Worm (Caenorhabditis elegans) whole organism, young adult: ENCODE measurements around the gene acbp-4.
A peak's percentile ranks its signal among the peaks of the same experiment; 100 is the strongest.

Experiments used
- F33H1.4 ChIP-seq: fragments of 200-800 bp; sonication (Bioruptor generic); IDR thresholded peaks from 2 replicates; pipeline ENCODE4 v1.3.6; 2022; ENCODE audit warnings: missing genetic modification reagents, missing genetic modification characterization, missing compliant biosample characterization
- F37B4.10 ChIP-seq: fragments of 200-800 bp; sonication (Bioruptor generic); IDR thresholded peaks from 2 replicates; pipeline ENCODE4 v1.3.6; 2022; ENCODE audit warnings: missing genetic modification characterization, missing compliant biosample characterization
- K12H6.12 ChIP-seq: fragments of 200-800 bp; sonication (Bioruptor generic); optimal IDR thresholded peaks from 2 replicates; lab custom pipeline; 2018; ENCODE audit warnings: mild to moderate bottlenecking, missing genetic modification characterization, missing compliant biosample characterization
- Y53F4B.3 ChIP-seq: fragments of 200-800 bp; sonication (Bioruptor generic); IDR thresholded peaks from 2 replicates; pipeline ENCODE4 v1.3.6; 2022; ENCODE audit warnings: missing genetic modification reagents, missing genetic modification characterization, missing compliant biosample characterization
- Y53G8AR.9 ChIP-seq: fragments of 200-800 bp; sonication (Bioruptor generic); conservative IDR thresholded peaks from 2 replicates; pipeline ENCODE4 v1.3.6; 2022; ENCODE audit warnings: missing genetic modification reagents, missing genetic modification characterization, missing compliant biosample characterization
- Y56A3A.18 ChIP-seq: fragments of 200-800 bp; sonication (Bioruptor generic); IDR thresholded peaks from 2 replicates; pipeline ENCODE4 v1.3.6; 2022; ENCODE audit warnings: missing genetic modification reagents, missing genetic modification characterization, missing compliant biosample characterization
- atf-7 ChIP-seq: sonication (generic microtip); optimal IDR thresholded peaks from 2 replicates; lab custom pipeline; 2017; ENCODE audit warnings: mild to moderate bottlenecking, missing genetic modification characterization, missing compliant biosample characterization
- attf-3 ChIP-seq: fragments of 200-800 bp; sonication (Bioruptor generic); conservative IDR thresholded peaks from 2 replicates; pipeline ENCODE4 v1.3.6; 2022; ENCODE audit warnings: missing genetic modification reagents, missing genetic modification characterization, missing compliant biosample characterization
- attf-5 ChIP-seq: fragments of 200-800 bp; sonication (Bioruptor generic); optimal IDR thresholded peaks from 2 replicates; lab custom pipeline; 2018; ENCODE audit warnings: mild to moderate bottlenecking, missing genetic modification characterization, missing compliant biosample characterization
- cebp-1 ChIP-seq, 2 experiments: fragments of 200-800 bp in 1 of 2; sonication (Bioruptor generic) in 1 of 2; sonication (generic microtip) in 1 of 2; IDR thresholded peaks in 1 of 2; optimal IDR thresholded peaks in 1 of 2; 2 replicates each; pipeline versions ENCODE4 v1.3.6 to Lab custom; 2017 to 2022; ENCODE audit warnings: missing compliant biosample characterization in 2 of 2, missing genetic modification characterization in 2 of 2, mild to moderate bottlenecking in 1 of 2, missing genetic modification reagents in 1 of 2, moderate library complexity in 1 of 2
- ceh-27 ChIP-seq: fragments of 200-800 bp; sonication (Bioruptor generic); optimal IDR thresholded peaks from 2 replicates; lab custom pipeline; 2018; ENCODE audit warnings: mild to moderate bottlenecking, missing genetic modification characterization, moderate library complexity, missing compliant biosample characterization
- chd-7 ChIP-seq: sonication (generic microtip); optimal IDR thresholded peaks from 2 replicates; lab custom pipeline; 2016; ENCODE audit warnings: mild to moderate bottlenecking, missing genetic modification characterization, moderate library complexity, missing compliant biosample characterization
- dox-1 ChIP-seq: fragments of 200-800 bp; sonication (Bioruptor generic); IDR thresholded peaks from 2 replicates; pipeline ENCODE4 v1.3.6; 2022; ENCODE audit warnings: missing genetic modification reagents, missing genetic modification characterization, missing compliant biosample characterization
- ets-4 ChIP-seq: fragments of 200-800 bp; sonication (Bioruptor generic); optimal IDR thresholded peaks from 2 replicates; lab custom pipeline; 2018; ENCODE audit warnings: mild to moderate bottlenecking, missing genetic modification characterization, missing compliant biosample characterization
- gei-17 ChIP-seq: fragments of 200-800 bp; sonication (Bioruptor generic); optimal IDR thresholded peaks from 2 replicates; lab custom pipeline; 2018; ENCODE audit warnings: mild to moderate bottlenecking, missing genetic modification characterization, missing compliant biosample characterization
- hmg-1.2 ChIP-seq: fragments of 200-800 bp; sonication (Bioruptor generic); IDR thresholded peaks from 2 replicates; pipeline ENCODE4 v1.3.6; 2022; ENCODE audit warnings: missing genetic modification reagents, missing genetic modification characterization, missing compliant biosample characterization
- let-526 ChIP-seq: fragments of 200-800 bp; sonication (Bioruptor generic); IDR thresholded peaks from 2 replicates; pipeline ENCODE4 v1.3.6; 2022; ENCODE audit warnings: missing genetic modification reagents, missing genetic modification characterization, missing compliant biosample characterization
- lin-26 ChIP-seq: fragments of 200-800 bp; sonication (Bioruptor generic); IDR thresholded peaks from 2 replicates; pipeline ENCODE4 v1.3.6; 2022; ENCODE audit warnings: missing genetic modification reagents, missing genetic modification characterization, missing compliant biosample characterization
- lin-54 ChIP-seq: fragments of 200-800 bp; sonication (Bioruptor generic); optimal IDR thresholded peaks from 2 replicates; lab custom pipeline; 2018; ENCODE audit warnings: mild to moderate bottlenecking, missing genetic modification characterization, missing compliant biosample characterization
- lir-1 ChIP-seq: fragments of 200-800 bp; sonication (Bioruptor generic); conservative IDR thresholded peaks from 2 replicates; pipeline ENCODE4 v1.3.6; 2022; ENCODE audit warnings: missing genetic modification reagents, missing genetic modification characterization, missing compliant biosample characterization
- lsl-1 ChIP-seq: fragments of 200-800 bp; sonication (Bioruptor generic); optimal IDR thresholded peaks from 2 replicates; lab custom pipeline; 2018; ENCODE audit warnings: mild to moderate bottlenecking, missing genetic modification characterization, moderate library complexity, missing compliant biosample characterization
- madf-6 ChIP-seq: fragments of 200-800 bp; sonication (Bioruptor generic); IDR thresholded peaks from 2 replicates; pipeline ENCODE4 v1.3.6; 2022; ENCODE audit warnings: missing genetic modification reagents, missing genetic modification characterization, missing compliant biosample characterization
- mcd-1 ChIP-seq: fragments of 200-800 bp; sonication (Bioruptor generic); IDR thresholded peaks from 2 replicates; pipeline ENCODE4 v1.3.6; 2022; ENCODE audit warnings: missing genetic modification reagents, missing genetic modification characterization, missing compliant biosample characterization
- nfyb-1 ChIP-seq: fragments of 200-800 bp; sonication (Bioruptor generic); IDR thresholded peaks from 2 replicates; pipeline ENCODE4 v1.3.6; 2022; ENCODE audit warnings: missing genetic modification reagents, missing genetic modification characterization, missing compliant biosample characterization
- nhr-80 ChIP-seq: sonication (generic microtip); optimal IDR thresholded peaks from 2 replicates; lab custom pipeline; 2016; ENCODE audit warnings: missing genetic modification characterization, missing compliant biosample characterization
- nhr-90 ChIP-seq: sonication (generic microtip); optimal IDR thresholded peaks from 2 replicates; lab custom pipeline; 2016; ENCODE audit warnings: missing genotype, mild to moderate bottlenecking, missing genetic modification characterization, missing compliant biosample characterization
- pbrm-1 ChIP-seq: fragments of 200-800 bp; sonication (Bioruptor generic); IDR thresholded peaks from 2 replicates; pipeline ENCODE4 v1.3.6; 2022; ENCODE audit warnings: missing genetic modification reagents, missing genetic modification characterization, missing compliant biosample characterization
- rpc-1 ChIP-seq, 2 experiments: fragments of 150-350 bp in 1 of 2; sonication (generic microtip) in 1 of 2; optimal IDR thresholded peaks; 2 replicates each; lab custom pipeline; 2014 to 2018; ENCODE audit warnings: missing biosample characterization in 1 of 2, missing genetic modification characterization in 1 of 2, missing genetic modification reagents in 1 of 2, missing genotype in 1 of 2
- snpc-1.1 ChIP-seq: sonication (generic microtip); optimal IDR thresholded peaks from 2 replicates; lab custom pipeline; 2017; ENCODE audit warnings: missing genetic modification characterization, mild to moderate bottlenecking, missing compliant biosample characterization, antibody characterized with exemption, moderate library complexity, missing genotype, missing genetic modification reagents; ENCODE audit not compliant: insufficient read depth
- snpc-4 ChIP-seq, 5 experiments: fragments of 150-350 bp in 1 of 5; sonication (generic microtip) in 4 of 5; optimal IDR thresholded peaks; 2 replicates each; lab custom pipeline; 2014 to 2018; ENCODE audit warnings: missing genetic modification characterization in 5 of 5, missing biosample characterization in 3 of 5, antibody characterized with exemption in 2 of 5, mild to moderate bottlenecking in 2 of 5, missing compliant biosample characterization in 2 of 5, missing genotype in 2 of 5, moderate library complexity in 2 of 5, missing genetic modification reagents in 1 of 5
- tbp1 ChIP-seq: fragments of 200-800 bp; sonication (Bioruptor generic); optimal IDR thresholded peaks from 2 replicates; lab custom pipeline; 2018; ENCODE audit warnings: mild to moderate bottlenecking, missing genetic modification characterization, missing compliant biosample characterization
- unc-130 ChIP-seq: sonication (generic microtip); optimal IDR thresholded peaks from 2 replicates; lab custom pipeline; 2016; ENCODE audit warnings: missing genetic modification reagents, missing genetic modification characterization, missing compliant biosample characterization
- unc-62 ChIP-seq: fragments of 150-350 bp; optimal IDR thresholded peaks from 2 replicates; lab custom pipeline; 2014; ENCODE audit warnings: missing biosample characterization, missing genetic modification reagents, missing genetic modification characterization
- ztf-22 ChIP-seq: fragments of 200-800 bp; sonication (Bioruptor generic); optimal IDR thresholded peaks from 2 replicates; lab custom pipeline; 2018; ENCODE audit warnings: mild to moderate bottlenecking, missing genetic modification characterization, moderate library complexity, missing compliant biosample characterization
- ztf-26 ChIP-seq: sonication (generic microtip); optimal IDR thresholded peaks from 2 replicates; lab custom pipeline; 2017; ENCODE audit warnings: missing genetic modification characterization, missing compliant biosample characterization
- ztf-3 ChIP-seq: fragments of 200-800 bp; sonication (Bioruptor generic); optimal IDR thresholded peaks from 2 replicates; lab custom pipeline; 2018; ENCODE audit warnings: mild to moderate bottlenecking, missing genetic modification characterization, missing compliant biosample characterization

The acbp-4 gene

ce11 chrIII:7272828-7273227 is 36.1 kb downstream of the acbp-4 start (continued):
- no peak for TF ChIP-seq ceh-27
- TF ChIP-seq unc-62 (GFP tag; lab: Kevin White, UChicago), result no peak
- TF ChIP-seq ztf-22 (GFP tag; lab: Kevin White, UChicago), result no peak
- peak; percentile 8 for TF ChIP-seq nhr-90 (tag; lab: Kevin White, UChicago)
- no peak for TF ChIP-seq ztf-3 (GFP tag; lab: Kevin White, UChicago)

ce11 chrIII:7272088-7272487 is 36.8 kb downstream of the acbp-4 start:
- TF ChIP-seq lin-54 (GFP tag; lab: Kevin White, UChicago) (peak; percentile 20), snpc-1.1 (tag; lab: Kevin White, UChicago) (no peak), Y53F4B.3 (GFP tag; lab: Robert Waterston, UW) (no peak), F33H1.4 (0 out of 2 replicates have a peak, but pooled peaks have one; percentile 9), nhr-80 (tag; lab: Kevin White, UChicago) (peak; percentile 27), atf-7 (tag; lab: Kevin White, UChicago) (peak; percentile 53), madf-6 (GFP tag; lab: Robert Waterston, UW) (peak; percentile 37; the same call in 1 of the 2 replicates), mcd-1 (peak; percentile 61), F37B4.10 (GFP tag; lab: Robert Waterston, UW) (no peak), ceh-27 (peak; percentile 37), lin-26 (peak; percentile 46; the same call in 1 of the 2 replicates), K12H6.12 (tag; lab: Kevin White, UChicago) (peak; percentile 60), attf-3 (GFP tag; lab: Robert Waterston, UW) (0 out of 2 replicates have a peak, but pooled peaks have one; percentile 16), rpc-1 (optimal IDR thresholded peaks at IDR 0.05; lab: Kevin White, UChicago) (no peak), rpc-1 (tag; optimal IDR thresholded peaks at IDR 0.05; lab: Kevin White, UChicago) (no peak), lsl-1 (no peak), Y53G8AR.9 (GFP tag; lab: Robert Waterston, UW) (peak; percentile 30; the same call in 1 of the 2 replicates), chd-7 (tag; lab: Kevin White, UChicago) (peak; percentile 61), ztf-26 (no peak), ztf-3 (GFP tag; lab: Kevin White, UChicago) (no peak), ets-4 (GFP tag; lab: Kevin White, UChicago) (peak; percentile 18), tbp1 (GFP tag; lab: Kevin White, UChicago) (peak; percentile 39), nfyb-1 (GFP tag; lab: Robert Waterston, UW) (peak; percentile 68), cebp-1 (GFP tag; IDR thresholded peaks at IDR 0.05; lab: Robert Waterston, UW) (no peak; the same call in 1 of the 2 replicates), cebp-1 (tag; optimal IDR thresholded peaks at IDR 0.05; lab: Kevin White, UChicago) (peak; percentile 74), let-526 (0 out of 2 replicates have a peak, but pooled peaks have one; percentile 46), hmg-1.2 (GFP tag; lab: Robert Waterston, UW) (peak; percentile 68), attf-5 (GFP tag; lab: Kevin White, UChicago) (peak; percentile 74), snpc-4 (GFP tag; optimal IDR thresholded peaks at IDR 0.05; lab: Kevin White, UChicago) (no peak), snpc-4 (tag; optimal IDR thresholded peaks at IDR 0.05; lab: Kevin White, UChicago) (peak in 1 of 4 experiments; percentile 6), Y56A3A.18 (GFP tag; lab: Robert Waterston, UW) (no peak), dox-1 (GFP tag; lab: Robert Waterston, UW) (peak; percentile 43; the same call in 1 of the 2 replicates), gei-17 (GFP tag; lab: Kevin White, UChicago) (peak; percentile 18), pbrm-1 (GFP tag; lab: Robert Waterston, UW) (0 out of 2 replicates have a peak, but pooled peaks have one; percentile 52), unc-130 (no peak), lir-1 (GFP tag; lab: Robert Waterston, UW) (peak; percentile 41; the same call in 1 of the 2 replicates)
- TF ChIP-seq, all 124 proteins: peak for 24
